Worm (Caenorhabditis elegans): ENCODE data around the gene sedl-1.

sedl-1 gene

ce11 chrX:1477932-1478331 is 37.9 kb upstream of the sedl-1 start (continued):
- no peak for TF ChIP-seq fos-1 (tag; optimal IDR thresholded peaks at IDR 0.05)
- TF ChIP-seq ceh-8 (GFP tag; optimal IDR thresholded peaks at IDR 0.05): no peak
- no peak for TF ChIP-seq dsc-1 (tag; optimal IDR thresholded peaks at IDR 0.05)
- peak; percentile 66 for TF ChIP-seq nhr-20 (tag; optimal IDR thresholded peaks at IDR 0.05)
- TF ChIP-seq lin-14 (GFP tag; optimal IDR thresholded peaks at IDR 0.05): peak; percentile 65
- TF ChIP-seq hlh-17 (GFP tag; optimal IDR thresholded peaks at IDR 0.05; ENCODE audit: borderline replicate concordance): no peak
- no peak for TF ChIP-seq ceh-90 (tag; optimal IDR thresholded peaks at IDR 0.05)
- TF ChIP-seq alr-1 (tag; optimal IDR thresholded peaks at IDR 0.05; ENCODE audit: borderline replicate concordance): no peak
- TF ChIP-seq nhr-28 (tag; optimal IDR thresholded peaks at IDR 0.05): no peak
- no peak for TF ChIP-seq C34B4.2 (tag; optimal IDR thresholded peaks at IDR 0.05)
- TF ChIP-seq mab-9 (GFP tag; IDR thresholded peaks at IDR 0.05): no peak
- TF ChIP-seq unc-62 (GFP tag; optimal IDR thresholded peaks at IDR 0.05): no peak
- no peak for TF ChIP-seq pqm-1 (tag; optimal IDR thresholded peaks at IDR 0.05)
- peak; percentile 58 for TF ChIP-seq blmp-1 (tag; optimal IDR thresholded peaks at IDR 0.05)
- no peak for TF ChIP-seq F16B12.6 (tag; optimal IDR thresholded peaks at IDR 0.05)
- no peak for TF ChIP-seq ceh-88 (GFP tag; IDR thresholded peaks at IDR 0.05)
- TF ChIP-seq ztf-4 (tag; optimal IDR thresholded peaks at IDR 0.05): no peak
- TF ChIP-seq mef-2 (tag; optimal IDR thresholded peaks at IDR 0.05): no peak
- no peak for TF ChIP-seq egl-27 (tag; optimal IDR thresholded peaks at IDR 0.05)

- peak; percentile 8 for TF ChIP-seq nhr-85 (tag)
- no peak for TF ChIP-seq pqm-1 (tag; optimal IDR thresholded peaks at IDR 0.05)
- TF ChIP-seq efl-1 (optimal IDR thresholded peaks at IDR 0.05): no peak
- TF ChIP-seq efl-1 (GFP tag; optimal IDR thresholded peaks at IDR 0.05 in 1 of 2): peak in 1 of 2 experiments; percentile 49
- no peak for TF ChIP-seq nhr-20 (tag; optimal IDR thresholded peaks at IDR 0.05)
Measured at ce11 chrX:1476005-1476404, 35.9 kb upstream of the sedl-1 start.

- TF ChIP-seq hlh-17 (GFP tag; optimal IDR thresholded peaks at IDR 0.05; ENCODE audit: borderline replicate concordance): no peak
- no peak for TF ChIP-seq unc-98 (GFP tag; IDR thresholded peaks at IDR 0.05)
- no peak for TF ChIP-seq unc-130 (tag; optimal IDR thresholded peaks at IDR 0.05)
- TF ChIP-seq sptf-1 (tag; optimal IDR thresholded peaks at IDR 0.05): no peak
Measured at ce11 chrX:1473794-1474193, 33.7 kb upstream of the sedl-1 start.

- TF ChIP-seq nhr-28 (tag; optimal IDR thresholded peaks at IDR 0.05): no peak
- TF ChIP-seq blmp-1 (tag; optimal IDR thresholded peaks at IDR 0.05): no peak
- TF ChIP-seq tlp-1 (tag; optimal IDR thresholded peaks at IDR 0.05): no peak
- no peak for TF ChIP-seq unc-62 (GFP tag; optimal IDR thresholded peaks at IDR 0.05)
- no peak for TF ChIP-seq sptf-1 (tag; optimal IDR thresholded peaks at IDR 0.05)
- no peak for TF ChIP-seq hlh-4 (tag; optimal IDR thresholded peaks at IDR 0.05)
- TF ChIP-seq efl-1 (optimal IDR thresholded peaks at IDR 0.05): no peak
- peak in 1 of 2 experiments; percentile 46 for TF ChIP-seq efl-1 (GFP tag; optimal IDR thresholded peaks at IDR 0.05 in 1 of 2)
- TF ChIP-seq C34B4.2 (tag; optimal IDR thresholded peaks at IDR 0.05): no peak
Measured at ce11 chrX:1472880-1473279, 32.8 kb upstream of the sedl-1 start, which contains the start of gene D1005.5. TSS of gene D1005.5 (minus strand) at chrX:1472980.

- TF ChIP-seq snpc-4 (tag; optimal IDR thresholded peaks at IDR 0.05) (peak; percentile 37), nhr-11 (tag; optimal IDR thresholded peaks at IDR 0.05) (no peak)
Measured at ce11 chrX:1471232-1471631, 31.2 kb upstream of the sedl-1 start.

ce11 chrX:1468057-1468456 is 28.0 kb upstream of the sedl-1 start:
- no peak for TF ChIP-seq nhr-237 (tag; optimal IDR thresholded peaks at IDR 0.05)
- no peak for TF ChIP-seq egl-13 (tag; optimal IDR thresholded peaks at IDR 0.05)
- TF ChIP-seq lin-14 (GFP tag; optimal IDR thresholded peaks at IDR 0.05): peak; percentile 23
- TF ChIP-seq fkh-10 (GFP tag; optimal IDR thresholded peaks at IDR 0.05): peak; percentile 77
